Worm (Caenorhabditis elegans): ENCODE measurements around the gene plp-2.

Gene plp-2

DNA sequence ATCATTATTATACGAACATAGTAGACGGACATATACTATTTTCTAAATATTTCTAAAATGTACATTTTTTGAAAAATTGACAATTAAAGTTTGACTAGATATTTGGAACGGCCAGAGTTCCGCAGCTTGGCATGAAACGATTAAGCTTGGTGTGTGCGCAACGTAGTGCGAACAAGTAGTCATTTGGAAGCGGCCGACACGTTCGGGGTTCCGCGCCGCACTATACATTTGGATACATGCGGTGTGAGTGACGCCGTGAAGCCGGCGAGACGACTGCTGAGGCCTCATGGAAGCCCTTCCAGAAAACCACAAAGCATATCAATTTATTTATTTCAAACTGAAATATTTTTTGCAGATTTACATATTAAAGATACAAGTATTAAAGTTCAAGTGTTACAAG lies 44.4 kb downstream of the plp-2 start (continued):
- TF ChIP-seq dpl-1 (GFP tag; optimal IDR thresholded peaks at IDR 0.05) (no peak), B0019.2 (GFP tag; conservative IDR thresholded peaks at IDR 0.05) (no peak), atf-7 (tag; optimal IDR thresholded peaks at IDR 0.05) (no peak), madf-6 (GFP tag; IDR thresholded peaks at IDR 0.05) (no peak), Y53F4B.3 (GFP tag; IDR thresholded peaks at IDR 0.05) (no peak), let-526 (GFP tag; IDR thresholded peaks at IDR 0.05) (no peak), egl-18 (GFP tag; IDR thresholded peaks at IDR 0.05) (no peak), cebp-2 (GFP tag; IDR thresholded peaks at IDR 0.05) (no peak), him-1 (tag; optimal IDR thresholded peaks at IDR 0.05) (no peak)

Data from whole organism, young adult.